Worm (Caenorhabditis elegans) whole organism, L4 larva: ENCODE data around the gene grd-3.
A peak's percentile ranks its signal among the peaks of the same experiment; 100 is the strongest.

Experiments
- F44E2.7 ChIP-seq: fragments of 200-800 bp; sonication (Bioruptor generic); IDR thresholded peaks from 2 replicates; pipeline ENCODE4 v2.1.2; 2022; ENCODE audit warnings: missing genetic modification characterization, missing compliant biosample characterization
- F49E8.2 ChIP-seq: sonication (generic microtip); optimal IDR thresholded peaks from 2 replicates; lab custom pipeline; 2016; ENCODE audit warnings: missing compliant biosample characterization, mild to moderate bottlenecking, missing genetic modification characterization, borderline replicate concordance
- T26A8.4 ChIP-seq: fragments of 200-800 bp; sonication (Bioruptor generic); IDR thresholded peaks from 2 replicates; pipeline ENCODE4 v1.3.6; 2022; ENCODE audit warnings: missing genetic modification characterization, missing compliant biosample characterization
- Y48G9A.11 ChIP-seq: fragments of 200-800 bp; sonication (Bioruptor generic); IDR thresholded peaks from 2 replicates; pipeline ENCODE4 v1.3.6; 2022; ENCODE audit warnings: missing genetic modification reagents, missing genetic modification characterization, missing compliant biosample characterization
- Y75B8A.6 ChIP-seq: fragments of 200-800 bp; sonication (Bioruptor generic); IDR thresholded peaks from 2 replicates; pipeline ENCODE4 v1.3.6; 2022; ENCODE audit warnings: missing genetic modification reagents, missing genetic modification characterization, missing compliant biosample characterization
- aha-1 ChIP-seq: fragments of 150-350 bp; peaks from one replicate; lab custom pipeline; 2014; ENCODE audit warnings: missing biosample characterization, missing genetic modification characterization
- aly-2 ChIP-seq: sonication (generic microtip); optimal IDR thresholded peaks from 2 replicates; lab custom pipeline; 2018; ENCODE audit warnings: missing biosample characterization, missing genetic modification characterization
- attf-4 ChIP-seq: sonication (generic microtip); optimal IDR thresholded peaks from 3 replicates; lab custom pipeline; 2017; ENCODE audit warnings: missing biosample characterization, missing genetic modification characterization
- ceh-32 ChIP-seq: sonication (generic microtip); optimal IDR thresholded peaks from 2 replicates; lab custom pipeline; 2016; ENCODE audit warnings: mild to moderate bottlenecking, missing genetic modification characterization, missing compliant biosample characterization; ENCODE audit not compliant: poor library complexity
- ceh-82 ChIP-seq: sonication (generic microtip); optimal IDR thresholded peaks from 2 replicates; lab custom pipeline; 2017; ENCODE audit warnings: missing biosample characterization, missing genetic modification characterization
- ces-1 ChIP-seq: fragments of 150-350 bp; sonication (generic microtip); optimal IDR thresholded peaks from 4 replicates; lab custom pipeline; 2014; ENCODE audit warnings: missing biosample characterization, missing genetic modification reagents, missing genetic modification characterization
- cey-2 ChIP-seq: sonication (generic microtip); optimal IDR thresholded peaks from 3 replicates; lab custom pipeline; 2017; ENCODE audit warnings: missing genetic modification characterization, mild to moderate bottlenecking, missing compliant biosample characterization, antibody characterized with exemption, borderline replicate concordance; ENCODE audit not compliant: insufficient read depth
- ctbp-1 ChIP-seq: fragments of 200-800 bp; sonication (Bioruptor generic); IDR thresholded peaks from 2 replicates; pipeline ENCODE4 v1.3.6; 2022; ENCODE audit warnings: missing genetic modification reagents, missing genetic modification characterization, missing compliant biosample characterization
- dmd-9 ChIP-seq: fragments of 200-800 bp; sonication (Bioruptor generic); IDR thresholded peaks from 2 replicates; pipeline ENCODE4 v1.3.6; 2022; ENCODE audit warnings: missing genetic modification reagents, missing genetic modification characterization, missing compliant biosample characterization
- fkh-10 ChIP-seq: fragments of 150-350 bp; optimal IDR thresholded peaks from 2 replicates; lab custom pipeline; 2014; ENCODE audit warnings: missing biosample characterization, missing genetic modification reagents, missing genetic modification characterization
- gei-8 ChIP-seq: fragments of 200-800 bp; sonication (Bioruptor generic); optimal IDR thresholded peaks from 2 replicates; lab custom pipeline; 2018; ENCODE audit warnings: mild to moderate bottlenecking, missing genetic modification characterization, missing compliant biosample characterization
- hmg-1.1 ChIP-seq: fragments of 200-800 bp; sonication (Bioruptor generic); IDR thresholded peaks from 2 replicates; pipeline ENCODE4 v1.3.6; 2022; ENCODE audit warnings: missing genetic modification reagents, missing genetic modification characterization, missing compliant biosample characterization
- lin-29 ChIP-seq: fragments of 200-800 bp; sonication (Bioruptor generic); IDR thresholded peaks from 2 replicates; pipeline ENCODE4 v1.3.6; 2022; ENCODE audit warnings: missing genetic modification reagents, missing genetic modification characterization, missing compliant biosample characterization
- lin-39 ChIP-seq: fragments of 150-350 bp; optimal IDR thresholded peaks from 2 replicates; lab custom pipeline; 2014; ENCODE audit warnings: missing biosample characterization, missing genetic modification reagents, missing genetic modification characterization
- lir-3 ChIP-seq: sonication (generic microtip); optimal IDR thresholded peaks from 2 replicates; lab custom pipeline; 2016; ENCODE audit warnings: mild to moderate bottlenecking, missing genetic modification characterization, missing compliant biosample characterization
- mdl-1 ChIP-seq, 2 experiments: fragments of 150-350 bp in 1 of 2; sonication (generic microtip) in 1 of 2; optimal IDR thresholded peaks; 2 replicates each; lab custom pipeline; 2014 to 2017; ENCODE audit warnings: missing biosample characterization in 2 of 2, missing genetic modification characterization in 2 of 2
- mdt-29 ChIP-seq: fragments of 200-800 bp; sonication (Bioruptor generic); IDR thresholded peaks from 2 replicates; pipeline ENCODE4 v1.3.6; 2022; ENCODE audit warnings: missing genetic modification reagents, missing genetic modification characterization, missing compliant biosample characterization
- mep-1 ChIP-seq: fragments of 150-350 bp; sonication (generic microtip); optimal IDR thresholded peaks from 3 replicates; lab custom pipeline; 2014; ENCODE audit warnings: missing biosample characterization, missing genetic modification characterization
- mes-2 ChIP-seq: sonication (generic microtip); optimal IDR thresholded peaks from 2 replicates; lab custom pipeline; 2016; ENCODE audit warnings: missing genotype, mild to moderate bottlenecking, missing genetic modification characterization, missing compliant biosample characterization; ENCODE audit not compliant: poor library complexity, severe bottlenecking
- nhr-111 ChIP-seq: fragments of 200-800 bp; sonication (Bioruptor generic); optimal IDR thresholded peaks from 2 replicates; lab custom pipeline; 2018; ENCODE audit warnings: mild to moderate bottlenecking, missing genetic modification characterization, missing compliant biosample characterization
- nhr-237 ChIP-seq: sonication (generic microtip); optimal IDR thresholded peaks from 2 replicates; lab custom pipeline; 2017; ENCODE audit warnings: missing biosample characterization, missing genetic modification characterization
- nhr-28 ChIP-seq: fragments of 150-350 bp; optimal IDR thresholded peaks from 2 replicates; lab custom pipeline; 2014; ENCODE audit warnings: missing biosample characterization, missing genetic modification characterization
- nhr-42 ChIP-seq: fragments of 200-800 bp; sonication (Bioruptor generic); IDR thresholded peaks from 2 replicates; pipeline ENCODE4 v1.3.6; 2022; ENCODE audit warnings: missing genetic modification characterization, missing compliant biosample characterization
- nhr-48 ChIP-seq: sonication (generic microtip); optimal IDR thresholded peaks from 2 replicates; lab custom pipeline; 2016; ENCODE audit warnings: mild to moderate bottlenecking, missing genetic modification characterization, missing compliant biosample characterization
- pha-4 ChIP-seq, 2 experiments: fragments of 150-350 bp in 1 of 2; fragments of 200-800 bp in 1 of 2; sonication (Bioruptor generic) in 1 of 2; IDR thresholded peaks in 1 of 2; optimal IDR thresholded peaks in 1 of 2; 2 replicates each; pipeline versions ENCODE4 v1.3.6 to Lab custom; 2014 to 2022; ENCODE audit warnings: missing genetic modification characterization in 2 of 2, missing genetic modification reagents in 2 of 2, missing biosample characterization in 1 of 2, missing compliant biosample characterization in 1 of 2
- saeg-2 ChIP-seq: fragments of 200-800 bp; sonication (Bioruptor generic); IDR thresholded peaks from 2 replicates; pipeline ENCODE4 v1.3.6; 2022; ENCODE audit warnings: missing genetic modification reagents, missing genetic modification characterization, missing compliant biosample characterization
- set-16 ChIP-seq: fragments of 200-800 bp; sonication (Bioruptor generic); IDR thresholded peaks from 2 replicates; pipeline ENCODE4 v1.3.6; 2022; ENCODE audit warnings: missing genetic modification reagents, missing genetic modification characterization, missing compliant biosample characterization
- tra-1 ChIP-seq: fragments of 200-800 bp; sonication (Bioruptor generic); IDR thresholded peaks from 2 replicates; pipeline ENCODE4 v1.3.6; 2022; ENCODE audit warnings: missing genetic modification reagents, missing genetic modification characterization, missing compliant biosample characterization
- unc-62 ChIP-seq, 3 experiments: fragments of 150-350 bp in 1 of 3; sonication (generic microtip); optimal IDR thresholded peaks in 2 of 3; peaks in 1 of 3; 1 replicate in 1 of 3; 2 replicates in 2 of 3; lab custom pipeline; 2014 to 2017; ENCODE audit warnings: missing biosample characterization in 3 of 3, missing genetic modification characterization in 3 of 3, missing genetic modification reagents in 3 of 3, missing genotype in 1 of 3
- zag-1 ChIP-seq: fragments of 150-350 bp; optimal IDR thresholded peaks from 2 replicates; lab custom pipeline; 2014; ENCODE audit warnings: missing biosample characterization, missing genetic modification characterization
- zip-2 ChIP-seq: fragments of 150-350 bp; optimal IDR thresholded peaks from 2 replicates; lab custom pipeline; 2014; ENCODE audit warnings: missing biosample characterization, missing genetic modification characterization

The grd-3 gene

DNA sequence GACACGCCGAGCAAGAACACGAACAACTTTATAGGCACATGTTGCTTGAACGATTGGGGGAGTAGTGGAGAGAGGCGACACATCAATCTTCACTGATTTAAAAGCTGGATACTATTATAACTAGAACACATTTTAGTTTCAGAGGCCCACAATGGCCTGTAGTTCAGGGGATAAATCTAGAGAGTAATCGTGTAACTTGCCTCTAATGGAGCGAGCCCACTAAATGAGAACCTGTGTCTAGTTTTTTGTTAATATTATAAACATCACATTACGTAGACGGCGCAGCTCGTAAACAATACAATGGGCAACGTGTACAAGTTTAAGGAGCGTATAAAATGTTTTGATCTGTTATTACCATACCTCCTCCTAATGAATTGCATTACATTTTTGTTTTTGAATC, 5.2 kb downstream of the grd-3 start, which contains the start of gene F58E2.5:
Gene F58E2.5 (plus strand): TSS at position 301 of the 400 bp plus-strand sequence.
- no peak for TF ChIP-seq fkh-10
- no peak for TF ChIP-seq lin-29
- TF ChIP-seq Y75B8A.6 (GFP tag; lab: Robert Waterston, UW) = no peak
- no peak for TF ChIP-seq nhr-28 (tag; lab: Kevin White, UChicago)
- no peak for TF ChIP-seq attf-4 (tag; lab: Kevin White, UChicago)
- no peak for TF ChIP-seq F44E2.7 (GFP tag; lab: Robert Waterston, UW)
- TF ChIP-seq pha-4 (GFP tag; IDR thresholded peaks at IDR 0.05; lab: Robert Waterston, UW) = no peak
- TF ChIP-seq pha-4 (tag; optimal IDR thresholded peaks at IDR 0.05; lab: Kevin White, UChicago) = no peak
- no peak for TF ChIP-seq aha-1 (tag; lab: Kevin White, UChicago)
- TF ChIP-seq ces-1 (GFP tag; lab: Kevin White, UChicago) = no peak
- TF ChIP-seq zip-2 (tag; lab: Kevin White, UChicago) = no peak
- TF ChIP-seq zag-1 (tag; lab: Kevin White, UChicago) = no peak
- no peak for TF ChIP-seq T26A8.4 (GFP tag; lab: Robert Waterston, UW)
- TF ChIP-seq saeg-2 = no peak
- TF ChIP-seq nhr-111 (GFP tag; lab: Kevin White, UChicago) = no peak
- TF ChIP-seq mep-1 = no peak
- TF ChIP-seq mdt-29 (GFP tag; lab: Robert Waterston, UW) = no peak
- TF ChIP-seq F49E8.2 (tag; lab: Kevin White, UChicago) = no peak
- no peak for TF ChIP-seq Y48G9A.11
- no peak for TF ChIP-seq set-16 (GFP tag; lab: Robert Waterston, UW)
- no peak for TF ChIP-seq cey-2 (tag; lab: Kevin White, UChicago)

DNA sequence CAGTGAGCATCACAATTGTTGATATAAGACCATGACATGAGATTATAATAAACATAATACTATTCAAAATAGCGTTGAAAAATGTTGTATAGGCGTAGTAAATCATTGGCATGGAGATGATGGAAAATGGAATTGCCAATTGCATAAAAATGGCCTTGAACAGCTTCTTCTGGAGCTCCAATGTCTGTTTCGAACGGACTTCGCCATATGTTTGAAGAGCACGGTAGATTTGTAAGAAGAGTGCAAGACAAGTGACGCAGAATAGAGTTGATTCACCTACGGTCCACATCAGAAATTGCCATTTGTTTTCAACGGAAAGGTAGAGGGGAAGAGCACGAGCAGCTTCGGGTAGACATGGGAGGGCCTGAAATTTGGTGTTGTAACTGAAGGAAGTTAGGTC, 7.9 kb downstream of the grd-3 start:
- TF ChIP-seq dmd-9 (no peak), ceh-82 (tag; lab: Kevin White, UChicago) (no peak), saeg-2 (no peak), lin-39 (tag; lab: Kevin White, UChicago) (no peak), tra-1 (GFP tag; lab: Robert Waterston, UW) (no peak), nhr-237 (tag; lab: Kevin White, UChicago) (no peak), hmg-1.1 (no peak), F44E2.7 (GFP tag; lab: Robert Waterston, UW) (no peak), aha-1 (tag; lab: Kevin White, UChicago) (peak; percentile 18), unc-62 (GFP tag; optimal IDR thresholded peaks at IDR 0.05 in 1 of 2; lab: Kevin White, UChicago) (peak in 1 of 2 experiments; percentile 95), unc-62 (tag; optimal IDR thresholded peaks at IDR 0.05; lab: Kevin White, UChicago) (no peak), gei-8 (GFP tag; lab: Kevin White, UChicago) (no peak), aly-2 (no peak), nhr-42 (GFP tag; lab: Robert Waterston, UW) (no peak), ceh-32 (tag; lab: Kevin White, UChicago) (no peak), mes-2 (tag; lab: Kevin White, UChicago) (no peak)

DNA sequence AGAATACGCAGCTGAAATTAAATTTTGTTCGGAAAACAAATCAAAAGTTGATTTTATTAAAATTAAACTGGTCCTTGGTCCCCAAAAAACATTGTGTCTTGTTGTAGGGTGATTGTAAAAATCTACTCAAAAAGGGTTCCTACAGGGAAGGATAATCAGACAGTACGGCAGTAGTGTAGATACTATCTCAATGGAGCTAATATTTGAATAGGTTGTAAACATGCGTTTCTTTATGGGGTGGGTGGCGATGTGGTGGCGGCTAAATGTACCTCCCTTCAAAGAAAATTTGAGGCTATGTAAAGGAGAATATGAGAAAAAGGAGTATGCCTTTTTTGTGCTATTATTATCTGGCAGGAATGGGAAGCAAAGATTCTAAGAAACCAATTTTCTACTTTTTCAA, 13.1 kb downstream of the grd-3 start:
- TF ChIP-seq mdl-1 (tag; optimal IDR thresholded peaks at IDR 0.05; lab: Kevin White, UChicago) (no peak), lin-39 (tag; lab: Kevin White, UChicago) (no peak), ctbp-1 (no peak), unc-62 (GFP tag; optimal IDR thresholded peaks at IDR 0.05 in 1 of 2; lab: Kevin White, UChicago) (peak in 1 of 2 experiments; percentile 88), unc-62 (tag; optimal IDR thresholded peaks at IDR 0.05; lab: Kevin White, UChicago) (no peak), aha-1 (tag; lab: Kevin White, UChicago) (peak; percentile 57), nhr-48 (no peak), lir-3 (no peak), nhr-28 (tag; lab: Kevin White, UChicago) (no peak)
